Fruit fly (Drosophila melanogaster): Measurements from ENCODE around the gene Uba4.

DNA sequence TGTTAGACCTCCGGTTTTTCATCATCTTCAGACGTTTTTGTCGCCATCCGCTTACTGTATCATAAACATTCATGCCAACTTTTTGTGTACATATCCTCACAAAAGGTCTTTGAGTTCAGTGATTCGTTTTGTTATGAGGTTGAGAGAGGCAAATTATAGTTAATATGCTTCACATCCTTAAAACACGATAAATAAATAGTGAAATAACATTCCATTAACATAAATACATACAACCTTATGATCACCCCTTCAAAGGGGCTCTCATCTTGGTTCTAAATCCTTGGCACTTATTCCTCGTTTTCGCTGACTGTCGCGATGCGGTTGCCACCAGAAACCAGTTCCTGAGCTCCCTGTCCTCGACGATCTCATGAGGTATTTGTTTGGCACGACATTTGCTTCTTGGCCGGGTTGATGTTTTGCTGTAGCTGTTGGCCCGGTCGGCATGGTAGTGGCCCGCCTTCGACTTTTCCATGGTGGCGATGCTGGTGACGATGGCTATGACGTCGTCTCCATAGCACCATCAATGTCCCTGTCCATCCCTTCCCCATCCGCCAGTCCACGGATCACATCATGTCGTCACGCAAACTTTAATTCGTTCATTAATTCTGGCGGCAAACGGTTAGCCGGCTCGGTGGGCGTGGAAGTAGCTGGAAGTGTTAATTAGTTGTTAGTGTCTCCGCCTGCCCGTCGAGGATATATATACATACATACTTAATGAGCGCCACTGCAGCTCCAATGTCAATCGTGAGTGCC lies 48.1 kb upstream of the Uba4 start:
- no peak for TF ChIP-seq CG8119 (GFP tag; IDR thresholded peaks at IDR 0.05)
- TF ChIP-seq CG6276 (GFP tag; optimal IDR thresholded peaks at IDR 0.05) = no peak
- peak; percentile 52 for TF ChIP-seq Sox102F (GFP tag; optimal IDR thresholded peaks at IDR 0.05)
- no peak for TF ChIP-seq CG6854 (GFP tag; optimal IDR thresholded peaks at IDR 0.05)
- peak; percentile 28 for TF ChIP-seq CG6792 (GFP tag; optimal IDR thresholded peaks at IDR 0.05)
- TF ChIP-seq Ets21C (GFP tag; optimal IDR thresholded peaks at IDR 0.05) = no peak
- no peak for TF ChIP-seq CG11294 (GFP tag; IDR thresholded peaks at IDR 0.05)
- TF ChIP-seq CG16779 (tag; optimal IDR thresholded peaks at IDR 0.05) = no peak
- no peak for TF ChIP-seq Hr38 (GFP tag; optimal IDR thresholded peaks at IDR 0.05)
- TF ChIP-seq Sox15 (GFP tag; optimal IDR thresholded peaks at IDR 0.05) = no peak
